Worm (Caenorhabditis elegans): ENCODE results near the gene T15B7.15.

DNA sequence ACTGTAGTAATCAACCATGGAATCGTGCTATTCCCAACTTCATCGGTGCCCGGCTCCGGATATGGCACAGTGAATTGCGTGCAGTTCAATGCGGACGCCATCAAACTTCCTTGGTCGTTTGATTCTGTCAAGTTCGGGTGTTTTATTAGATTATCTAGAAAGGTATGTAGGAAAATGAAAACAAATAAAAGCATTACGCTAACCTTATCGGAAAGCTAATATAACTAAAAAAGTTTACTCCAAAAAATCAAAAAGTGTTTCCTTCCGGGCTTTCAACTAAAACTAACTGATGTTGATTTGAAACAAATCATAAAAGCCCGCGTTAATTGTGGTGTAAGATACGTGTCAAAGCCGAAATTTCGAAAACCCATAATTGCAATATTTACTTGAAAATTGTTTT is 18.7 kb downstream of the T15B7.15 start, which contains the start of gene dmsr-13:
- TF ChIP-seq W03F9.2 (tag; optimal IDR thresholded peaks at IDR 0.05) (no peak), dao-5 (tag; optimal IDR thresholded peaks at IDR 0.05) (no peak), him-1 (tag; optimal IDR thresholded peaks at IDR 0.05) (no peak)

All from whole organism, L4/young adult.